Worm (Caenorhabditis elegans) whole organism, young adult: ENCODE results near the gene srx-23.

Experiments used
- B0019.2 ChIP-seq: fragments of 200-800 bp; sonication (Bioruptor generic); conservative IDR thresholded peaks from 2 replicates; pipeline ENCODE4 v1.3.6; 2022; ENCODE audit warnings: missing genetic modification reagents, missing genetic modification characterization, missing compliant biosample characterization
- B0261.1 ChIP-seq: sonication (generic microtip); optimal IDR thresholded peaks from 2 replicates; lab custom pipeline; 2016; ENCODE audit warnings: mild to moderate bottlenecking, missing genetic modification characterization, moderate library complexity, missing compliant biosample characterization
- B0336.3 ChIP-seq: fragments of 200-800 bp; sonication (Bioruptor generic); IDR thresholded peaks from 2 replicates; pipeline ENCODE4 v1.3.6; 2022; ENCODE audit warnings: missing genetic modification characterization, missing compliant biosample characterization
- C06A6.2 ChIP-seq: fragments of 200-800 bp; sonication (Bioruptor generic); conservative IDR thresholded peaks from 2 replicates; pipeline ENCODE4 v1.3.6; 2022; ENCODE audit warnings: missing genetic modification characterization, missing compliant biosample characterization
- F49E8.2 ChIP-seq: sonication (generic microtip); optimal IDR thresholded peaks from 3 replicates; lab custom pipeline; 2017; ENCODE audit warnings: missing genetic modification characterization, mild to moderate bottlenecking, missing compliant biosample characterization, antibody characterized with exemption, moderate library complexity; ENCODE audit not compliant: insufficient read depth
- F52B5.7 ChIP-seq: sonication (generic microtip); optimal IDR thresholded peaks from 2 replicates; lab custom pipeline; 2016; ENCODE audit warnings: mild to moderate bottlenecking, missing genetic modification characterization, missing compliant biosample characterization
- F57A8.1 ChIP-seq: fragments of 200-800 bp; sonication (Bioruptor generic); optimal IDR thresholded peaks from 2 replicates; lab custom pipeline; 2018; ENCODE audit warnings: mild to moderate bottlenecking, missing genetic modification characterization, moderate library complexity, missing compliant biosample characterization
- K11D2.4 ChIP-seq: fragments of 200-800 bp; sonication (Bioruptor generic); IDR thresholded peaks from 2 replicates; pipeline ENCODE4 v1.3.6; 2022; ENCODE audit warnings: missing genetic modification reagents, missing genetic modification characterization, missing compliant biosample characterization
- K12H6.12 ChIP-seq: fragments of 200-800 bp; sonication (Bioruptor generic); optimal IDR thresholded peaks from 2 replicates; lab custom pipeline; 2018; ENCODE audit warnings: mild to moderate bottlenecking, missing genetic modification characterization, missing compliant biosample characterization
- T07F8.4 ChIP-seq: sonication (generic microtip); optimal IDR thresholded peaks from 2 replicates; lab custom pipeline; 2016; ENCODE audit warnings: mild to moderate bottlenecking, missing genetic modification characterization, moderate library complexity, missing compliant biosample characterization
- T26A5.8 ChIP-seq: sonication (generic microtip); optimal IDR thresholded peaks from 2 replicates; lab custom pipeline; 2016; ENCODE audit warnings: missing genetic modification characterization, missing compliant biosample characterization
- Y67H2A.10 ChIP-seq: fragments of 200-800 bp; sonication (Bioruptor generic); conservative IDR thresholded peaks from 2 replicates; pipeline ENCODE4 v1.3.6; 2022; ENCODE audit warnings: missing genetic modification reagents, missing genetic modification characterization, missing compliant biosample characterization
- aptf-3 ChIP-seq: fragments of 200-800 bp; sonication (Bioruptor generic); IDR thresholded peaks from 2 replicates; pipeline ENCODE4 v1.3.6; 2022; ENCODE audit warnings: missing genetic modification characterization, missing compliant biosample characterization
- athp-1 ChIP-seq: sonication (generic microtip); optimal IDR thresholded peaks from 2 replicates; lab custom pipeline; 2017; ENCODE audit warnings: mild to moderate bottlenecking, missing genetic modification characterization, missing compliant biosample characterization
- attf-6 ChIP-seq: fragments of 200-800 bp; sonication (Bioruptor generic); IDR thresholded peaks from 2 replicates; pipeline ENCODE4 v1.3.6; 2022; ENCODE audit warnings: missing genetic modification reagents, missing genetic modification characterization, missing compliant biosample characterization
- bed-2 ChIP-seq: fragments of 200-800 bp; sonication (Bioruptor generic); IDR thresholded peaks from 2 replicates; pipeline ENCODE4 v1.3.6; 2022; ENCODE audit warnings: missing genetic modification reagents, missing genetic modification characterization, missing compliant biosample characterization
- ceh-100 ChIP-seq: fragments of 200-800 bp; sonication (Bioruptor generic); IDR thresholded peaks from 2 replicates; pipeline ENCODE4 v1.3.6; 2022; ENCODE audit warnings: missing genetic modification reagents, missing genetic modification characterization, missing compliant biosample characterization
- ceh-79 ChIP-seq: sonication (generic microtip); optimal IDR thresholded peaks from 2 replicates; lab custom pipeline; 2017; ENCODE audit warnings: mild to moderate bottlenecking, missing genetic modification characterization, missing compliant biosample characterization
- dpl-1 ChIP-seq: fragments of 150-350 bp; optimal IDR thresholded peaks from 2 replicates; lab custom pipeline; 2014; ENCODE audit warnings: missing biosample characterization, missing genetic modification reagents, missing genetic modification characterization
- gei-17 ChIP-seq: fragments of 200-800 bp; sonication (Bioruptor generic); optimal IDR thresholded peaks from 2 replicates; lab custom pipeline; 2018; ENCODE audit warnings: mild to moderate bottlenecking, missing genetic modification characterization, missing compliant biosample characterization
- hlh-12 ChIP-seq: sonication (generic microtip); optimal IDR thresholded peaks from 2 replicates; lab custom pipeline; 2016; ENCODE audit warnings: missing genetic modification characterization, missing compliant biosample characterization
- hlh-26 ChIP-seq: fragments of 200-800 bp; sonication (Bioruptor generic); conservative IDR thresholded peaks from 2 replicates; pipeline ENCODE4 v1.3.6; 2022; ENCODE audit warnings: missing genetic modification reagents, missing genetic modification characterization, missing compliant biosample characterization
- hrde-1 ChIP-seq: sonication (generic microtip); optimal IDR thresholded peaks from 2 replicates; lab custom pipeline; 2016; ENCODE audit warnings: missing genetic modification characterization, mild to moderate bottlenecking, missing compliant biosample characterization, moderate library complexity, missing genotype, missing genetic modification reagents, borderline replicate concordance
- lsy-27 ChIP-seq: sonication (generic microtip); optimal IDR thresholded peaks from 2 replicates; lab custom pipeline; 2017; ENCODE audit warnings: missing genetic modification characterization, mild to moderate bottlenecking, missing compliant biosample characterization, antibody characterized with exemption, missing genotype, borderline replicate concordance; ENCODE audit not compliant: insufficient read depth
- mel-28 ChIP-seq: sonication (generic microtip); optimal IDR thresholded peaks from 2 replicates; lab custom pipeline; 2016; ENCODE audit warnings: borderline replicate concordance, mild to moderate bottlenecking, missing genetic modification characterization, missing compliant biosample characterization
- nfya-1 ChIP-seq: sonication (generic microtip); optimal IDR thresholded peaks from 2 replicates; lab custom pipeline; 2017; ENCODE audit warnings: antibody characterized with exemption, missing compliant biosample characterization, missing genetic modification characterization, borderline replicate concordance; ENCODE audit not compliant: insufficient read depth
- nfya-2 ChIP-seq: fragments of 200-800 bp; sonication (Bioruptor generic); IDR thresholded peaks from 2 replicates; pipeline ENCODE4 v1.3.6; 2022; ENCODE audit warnings: missing genetic modification reagents, missing genetic modification characterization, missing compliant biosample characterization
- snpc-4 ChIP-seq, 5 experiments: fragments of 150-350 bp in 1 of 5; sonication (generic microtip) in 4 of 5; optimal IDR thresholded peaks; 2 replicates each; lab custom pipeline; 2014 to 2018; ENCODE audit warnings: missing genetic modification characterization in 5 of 5, missing biosample characterization in 3 of 5, antibody characterized with exemption in 2 of 5, mild to moderate bottlenecking in 2 of 5, missing compliant biosample characterization in 2 of 5, missing genotype in 2 of 5, moderate library complexity in 2 of 5, missing genetic modification reagents in 1 of 5
- somi-1 ChIP-seq: fragments of 200-800 bp; sonication (Bioruptor generic); optimal IDR thresholded peaks from 2 replicates; lab custom pipeline; 2018; ENCODE audit warnings: mild to moderate bottlenecking, missing genetic modification characterization, missing compliant biosample characterization
- tlf-1 ChIP-seq: fragments of 200-800 bp; sonication (Bioruptor generic); optimal IDR thresholded peaks from 2 replicates; lab custom pipeline; 2018; ENCODE audit warnings: mild to moderate bottlenecking, missing genetic modification characterization, missing compliant biosample characterization
- unc-130 ChIP-seq: sonication (generic microtip); optimal IDR thresholded peaks from 2 replicates; lab custom pipeline; 2016; ENCODE audit warnings: missing genetic modification reagents, missing genetic modification characterization, missing compliant biosample characterization
- unc-62 ChIP-seq: fragments of 150-350 bp; optimal IDR thresholded peaks from 2 replicates; lab custom pipeline; 2014; ENCODE audit warnings: missing biosample characterization, missing genetic modification reagents, missing genetic modification characterization
- zfh-2 ChIP-seq: fragments of 200-800 bp; sonication (Bioruptor generic); conservative IDR thresholded peaks from 2 replicates; pipeline ENCODE4 v1.3.6; 2022; ENCODE audit warnings: missing genetic modification reagents, missing genetic modification characterization, missing compliant biosample characterization
- ztf-22 ChIP-seq: fragments of 200-800 bp; sonication (Bioruptor generic); optimal IDR thresholded peaks from 2 replicates; lab custom pipeline; 2018; ENCODE audit warnings: mild to moderate bottlenecking, missing genetic modification characterization, moderate library complexity, missing compliant biosample characterization
- ztf-26 ChIP-seq: sonication (generic microtip); optimal IDR thresholded peaks from 2 replicates; lab custom pipeline; 2017; ENCODE audit warnings: missing genetic modification characterization, missing compliant biosample characterization

srx-23 gene

DNA sequence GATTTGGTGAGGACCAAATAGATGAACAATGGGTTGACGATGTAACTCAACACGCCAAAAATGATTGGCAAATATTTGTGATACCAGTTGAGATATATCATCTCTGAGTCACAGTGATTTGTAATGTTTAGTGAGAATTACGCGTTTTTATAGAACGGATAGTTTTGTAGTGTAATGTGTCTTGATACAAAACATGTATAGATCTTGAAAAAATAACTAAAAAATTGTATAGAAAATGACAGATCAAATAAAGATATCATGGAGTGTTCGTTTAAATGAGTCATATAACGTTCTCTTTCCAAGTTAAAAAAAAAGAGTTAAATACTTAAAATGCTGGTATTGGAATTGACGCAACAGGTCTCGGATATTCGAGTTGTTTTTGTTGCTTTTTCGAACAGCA is 27.7 kb upstream of the srx-23 start, which contains the start of gene srj-6 (continued):
- TF ChIP-seq unc-130 (GFP tag; lab: Kevin White, UChicago): no peak
- no peak for TF ChIP-seq attf-6 (GFP tag; lab: Robert Waterston, UW)
- TF ChIP-seq B0261.1 (tag; lab: Kevin White, UChicago): no peak

DNA sequence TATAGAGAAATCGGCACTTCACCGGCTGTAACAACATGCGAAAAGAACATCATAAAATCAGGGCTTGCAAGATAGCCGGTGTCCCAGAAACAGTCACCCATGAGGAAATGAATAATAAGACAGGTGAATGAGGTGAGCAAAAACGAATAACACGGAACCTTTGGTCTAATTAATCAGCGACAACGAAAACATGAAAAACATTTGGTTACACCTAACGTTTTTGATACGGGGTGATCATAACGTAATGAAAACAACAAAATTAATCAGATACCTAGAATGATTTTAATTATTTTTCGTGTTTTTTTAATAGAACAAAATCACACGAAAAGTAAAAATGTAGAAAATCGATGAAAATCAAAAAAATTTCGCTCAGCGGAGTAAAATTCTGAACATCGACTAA is 26.3 kb upstream of the srx-23 start, which contains the start of gene srh-245:
TSS of gene srh-245 (minus strand) at position 101 of the 400 bp plus-strand sequence.
- TF ChIP-seq Y67H2A.10 (GFP tag; lab: Robert Waterston, UW): no peak
- no peak for TF ChIP-seq tlf-1 (GFP tag; lab: Kevin White, UChicago)
- TF ChIP-seq zfh-2 (GFP tag; lab: Robert Waterston, UW): no peak
- TF ChIP-seq B0019.2 (GFP tag; lab: Robert Waterston, UW): no peak
- no peak for TF ChIP-seq hlh-26
- TF ChIP-seq F49E8.2 (tag; lab: Kevin White, UChicago): no peak
- TF ChIP-seq ceh-79 (tag; lab: Kevin White, UChicago): no peak
- no peak for TF ChIP-seq gei-17 (GFP tag; lab: Kevin White, UChicago)
- TF ChIP-seq nfya-2 (GFP tag; lab: Robert Waterston, UW): no peak
- no peak for TF ChIP-seq snpc-4 (GFP tag; optimal IDR thresholded peaks at IDR 0.05; lab: Kevin White, UChicago)
- TF ChIP-seq snpc-4 (tag; optimal IDR thresholded peaks at IDR 0.05; lab: Kevin White, UChicago): no peak
- no peak for TF ChIP-seq F52B5.7 (tag; lab: Kevin White, UChicago)
- no peak for TF ChIP-seq ztf-22 (GFP tag; lab: Kevin White, UChicago)
- no peak for TF ChIP-seq F57A8.1
- no peak for TF ChIP-seq dpl-1
- no peak for TF ChIP-seq ceh-100 (GFP tag; lab: Robert Waterston, UW)
- TF ChIP-seq bed-2: no peak
- no peak for TF ChIP-seq C06A6.2
- TF ChIP-seq, all 124 proteins: peak for 0

DNA sequence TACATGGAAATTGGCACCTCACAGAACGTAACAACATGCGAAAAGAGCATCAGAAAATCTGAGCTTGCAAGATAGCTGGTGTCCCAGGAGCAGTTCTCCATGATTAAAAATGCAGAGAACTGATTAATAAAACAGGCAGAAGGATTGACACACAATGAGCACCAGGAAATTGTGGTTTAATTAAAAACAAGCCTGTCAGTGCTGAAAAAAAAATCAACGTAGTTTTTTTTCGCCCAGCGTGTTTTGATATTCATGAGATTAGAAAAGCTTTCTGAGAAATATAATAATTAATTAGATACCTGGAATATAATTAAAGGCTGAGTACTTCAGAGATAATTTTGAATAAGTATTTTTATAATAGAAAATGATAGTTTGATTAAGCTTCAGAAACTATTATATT is 24.5 kb upstream of the srx-23 start, which contains the start of gene srh-246:
TSS of gene srh-246 (minus strand) at position 101 of the 400 bp plus-strand sequence.
- no peak for TF ChIP-seq K12H6.12 (tag; lab: Kevin White, UChicago)
- no peak for TF ChIP-seq athp-1 (tag; lab: Kevin White, UChicago)
- no peak for TF ChIP-seq ztf-26 (tag; lab: Kevin White, UChicago)
- no peak for TF ChIP-seq nfya-1 (tag; lab: Kevin White, UChicago)
- TF ChIP-seq lsy-27 (tag; lab: Kevin White, UChicago): no peak
- TF ChIP-seq bed-2: no peak
- TF ChIP-seq T26A5.8 (tag; lab: Kevin White, UChicago): no peak
- TF ChIP-seq C06A6.2: no peak
- no peak for TF ChIP-seq somi-1 (GFP tag; lab: Kevin White, UChicago)
- no peak for TF ChIP-seq T07F8.4 (tag; lab: Kevin White, UChicago)
- no peak for TF ChIP-seq unc-130 (GFP tag; lab: Kevin White, UChicago)
- no peak for TF ChIP-seq aptf-3 (GFP tag; lab: Robert Waterston, UW)
- TF ChIP-seq B0336.3 (GFP tag; lab: Robert Waterston, UW): no peak
- TF ChIP-seq K11D2.4 (GFP tag; lab: Robert Waterston, UW): no peak
- TF ChIP-seq hlh-12 (tag; lab: Kevin White, UChicago): no peak
- TF ChIP-seq unc-62 (GFP tag; lab: Kevin White, UChicago): no peak
- TF ChIP-seq hrde-1 (tag; lab: Kevin White, UChicago): no peak
- no peak for TF ChIP-seq mel-28 (tag; lab: Kevin White, UChicago)
